Worm (Caenorhabditis elegans) whole organism, young adult: ENCODE measurements around the gene nhx-5.

Experiments used
- C06A6.2 ChIP-seq: fragments of 200-800 bp; sonication (Bioruptor generic); conservative IDR thresholded peaks from 2 replicates; pipeline ENCODE4 v1.3.6; 2022; ENCODE audit warnings: missing genetic modification characterization, missing compliant biosample characterization
- C17E4.6 ChIP-seq: fragments of 200-800 bp; sonication (Bioruptor generic); IDR thresholded peaks from 2 replicates; pipeline ENCODE4 v1.3.6; 2022; ENCODE audit warnings: missing genetic modification reagents, missing genetic modification characterization, missing compliant biosample characterization
- F23B12.7 ChIP-seq: sonication (generic microtip); optimal IDR thresholded peaks from 2 replicates; lab custom pipeline; 2017; ENCODE audit warnings: missing genetic modification characterization, mild to moderate bottlenecking, missing compliant biosample characterization, antibody characterized with exemption, moderate library complexity; ENCODE audit not compliant: insufficient read depth
- F39B2.1 ChIP-seq: fragments of 200-800 bp; sonication (Bioruptor generic); IDR thresholded peaks from 2 replicates; pipeline ENCODE4 v1.3.6; 2022; ENCODE audit warnings: missing genetic modification reagents, missing genetic modification characterization, missing compliant biosample characterization
- F49E8.2 ChIP-seq: sonication (generic microtip); optimal IDR thresholded peaks from 3 replicates; lab custom pipeline; 2017; ENCODE audit warnings: missing genetic modification characterization, mild to moderate bottlenecking, missing compliant biosample characterization, antibody characterized with exemption, moderate library complexity; ENCODE audit not compliant: insufficient read depth
- Y53G8AR.9 ChIP-seq: fragments of 200-800 bp; sonication (Bioruptor generic); conservative IDR thresholded peaks from 2 replicates; pipeline ENCODE4 v1.3.6; 2022; ENCODE audit warnings: missing genetic modification reagents, missing genetic modification characterization, missing compliant biosample characterization
- Y56A3A.18 ChIP-seq: fragments of 200-800 bp; sonication (Bioruptor generic); IDR thresholded peaks from 2 replicates; pipeline ENCODE4 v1.3.6; 2022; ENCODE audit warnings: missing genetic modification reagents, missing genetic modification characterization, missing compliant biosample characterization
- Y79H2A.3 ChIP-seq: fragments of 200-800 bp; sonication (Bioruptor generic); conservative IDR thresholded peaks from 2 replicates; pipeline ENCODE4 v1.3.6; 2022; ENCODE audit warnings: missing genetic modification reagents, missing genetic modification characterization, missing compliant biosample characterization
- Y95B8A.8 ChIP-seq: fragments of 200-800 bp; sonication (Bioruptor generic); IDR thresholded peaks from 2 replicates; pipeline ENCODE4 v1.3.6; 2022; ENCODE audit warnings: missing genetic modification reagents, missing genetic modification characterization, missing compliant biosample characterization
- ama-1 ChIP-seq, 3 experiments: fragments of 150-350 bp in 1 of 3; sonication (generic microtip) in 2 of 3; optimal IDR thresholded peaks; 2 replicates each; lab custom pipeline; 2014 to 2018; ENCODE audit warnings: missing biosample characterization in 2 of 3, missing genetic modification characterization in 2 of 3, missing genetic modification reagents in 2 of 3
- aptf-2 ChIP-seq: fragments of 200-800 bp; sonication (Bioruptor generic); conservative IDR thresholded peaks from 2 replicates; pipeline ENCODE4 v1.3.6; 2022; ENCODE audit warnings: missing genetic modification reagents, missing genetic modification characterization, missing compliant biosample characterization
- bed-1 ChIP-seq: fragments of 200-800 bp; sonication (Bioruptor generic); IDR thresholded peaks from 2 replicates; pipeline ENCODE4 v1.3.6; 2022; ENCODE audit warnings: missing genetic modification reagents, missing genetic modification characterization, missing compliant biosample characterization
- bed-2 ChIP-seq: fragments of 200-800 bp; sonication (Bioruptor generic); IDR thresholded peaks from 2 replicates; pipeline ENCODE4 v1.3.6; 2022; ENCODE audit warnings: missing genetic modification reagents, missing genetic modification characterization, missing compliant biosample characterization
- ceh-27 ChIP-seq: fragments of 200-800 bp; sonication (Bioruptor generic); optimal IDR thresholded peaks from 2 replicates; lab custom pipeline; 2018; ENCODE audit warnings: mild to moderate bottlenecking, missing genetic modification characterization, moderate library complexity, missing compliant biosample characterization
- ceh-79 ChIP-seq: sonication (generic microtip); optimal IDR thresholded peaks from 2 replicates; lab custom pipeline; 2017; ENCODE audit warnings: mild to moderate bottlenecking, missing genetic modification characterization, missing compliant biosample characterization
- dpl-1 ChIP-seq: fragments of 150-350 bp; optimal IDR thresholded peaks from 2 replicates; lab custom pipeline; 2014; ENCODE audit warnings: missing biosample characterization, missing genetic modification reagents, missing genetic modification characterization
- egrh-3 ChIP-seq: fragments of 200-800 bp; sonication (Bioruptor generic); IDR thresholded peaks from 2 replicates; pipeline ENCODE4 v1.3.6; 2022; ENCODE audit warnings: missing genetic modification reagents, missing genetic modification characterization, missing compliant biosample characterization
- gei-17 ChIP-seq: fragments of 200-800 bp; sonication (Bioruptor generic); optimal IDR thresholded peaks from 2 replicates; lab custom pipeline; 2018; ENCODE audit warnings: mild to moderate bottlenecking, missing genetic modification characterization, missing compliant biosample characterization
- hmg-20 ChIP-seq: fragments of 200-800 bp; sonication (Bioruptor generic); IDR thresholded peaks from 2 replicates; pipeline ENCODE4 v1.3.6; 2022; ENCODE audit warnings: missing genetic modification reagents, missing genetic modification characterization, missing compliant biosample characterization
- hsf-1 ChIP-seq: fragments of 200-800 bp; sonication (Bioruptor generic); IDR thresholded peaks from 2 replicates; pipeline ENCODE4 v1.3.6; 2022; ENCODE audit warnings: missing genetic modification reagents, missing genetic modification characterization, missing compliant biosample characterization
- lin-26 ChIP-seq: fragments of 200-800 bp; sonication (Bioruptor generic); IDR thresholded peaks from 2 replicates; pipeline ENCODE4 v1.3.6; 2022; ENCODE audit warnings: missing genetic modification reagents, missing genetic modification characterization, missing compliant biosample characterization
- madf-6 ChIP-seq: fragments of 200-800 bp; sonication (Bioruptor generic); IDR thresholded peaks from 2 replicates; pipeline ENCODE4 v1.3.6; 2022; ENCODE audit warnings: missing genetic modification reagents, missing genetic modification characterization, missing compliant biosample characterization
- mcd-1 ChIP-seq: fragments of 200-800 bp; sonication (Bioruptor generic); IDR thresholded peaks from 2 replicates; pipeline ENCODE4 v1.3.6; 2022; ENCODE audit warnings: missing genetic modification reagents, missing genetic modification characterization, missing compliant biosample characterization
- mes-4 ChIP-seq: sonication (generic microtip); optimal IDR thresholded peaks from 2 replicates; lab custom pipeline; 2016; ENCODE audit warnings: missing genotype, missing genetic modification characterization, missing compliant biosample characterization
- mxl-1 ChIP-seq: sonication (generic microtip); optimal IDR thresholded peaks from 2 replicates; lab custom pipeline; 2016; ENCODE audit warnings: missing genetic modification characterization, missing compliant biosample characterization
- pha-4 ChIP-seq: fragments of 150-350 bp; sonication (generic microtip); optimal IDR thresholded peaks from 2 replicates; lab custom pipeline; 2014; ENCODE audit warnings: missing biosample characterization, missing genetic modification reagents, missing genetic modification characterization
- repo-1 ChIP-seq: sonication (generic microtip); optimal IDR thresholded peaks from 2 replicates; lab custom pipeline; 2017; ENCODE audit warnings: mild to moderate bottlenecking, missing genetic modification characterization, missing compliant biosample characterization
- sdz-38 ChIP-seq: sonication (generic microtip); optimal IDR thresholded peaks from 2 replicates; lab custom pipeline; 2016; ENCODE audit warnings: missing genotype, missing genetic modification characterization, missing compliant biosample characterization
- tbx-9 ChIP-seq: sonication (generic microtip); optimal IDR thresholded peaks from 2 replicates; lab custom pipeline; 2016; ENCODE audit warnings: borderline replicate concordance, missing genetic modification characterization, inconsistent platforms, missing compliant biosample characterization
- unc-62 ChIP-seq: fragments of 150-350 bp; optimal IDR thresholded peaks from 2 replicates; lab custom pipeline; 2014; ENCODE audit warnings: missing biosample characterization, missing genetic modification reagents, missing genetic modification characterization
- zfh-2 ChIP-seq: fragments of 200-800 bp; sonication (Bioruptor generic); conservative IDR thresholded peaks from 2 replicates; pipeline ENCODE4 v1.3.6; 2022; ENCODE audit warnings: missing genetic modification reagents, missing genetic modification characterization, missing compliant biosample characterization
- ztf-22 ChIP-seq: fragments of 200-800 bp; sonication (Bioruptor generic); optimal IDR thresholded peaks from 2 replicates; lab custom pipeline; 2018; ENCODE audit warnings: mild to moderate bottlenecking, missing genetic modification characterization, moderate library complexity, missing compliant biosample characterization
- ztf-6 ChIP-seq: fragments of 200-800 bp; sonication (Bioruptor generic); IDR thresholded peaks from 2 replicates; pipeline ENCODE4 v1.3.6; 2022; ENCODE audit warnings: missing genetic modification reagents, missing genetic modification characterization, missing compliant biosample characterization

Gene nhx-5

DNA sequence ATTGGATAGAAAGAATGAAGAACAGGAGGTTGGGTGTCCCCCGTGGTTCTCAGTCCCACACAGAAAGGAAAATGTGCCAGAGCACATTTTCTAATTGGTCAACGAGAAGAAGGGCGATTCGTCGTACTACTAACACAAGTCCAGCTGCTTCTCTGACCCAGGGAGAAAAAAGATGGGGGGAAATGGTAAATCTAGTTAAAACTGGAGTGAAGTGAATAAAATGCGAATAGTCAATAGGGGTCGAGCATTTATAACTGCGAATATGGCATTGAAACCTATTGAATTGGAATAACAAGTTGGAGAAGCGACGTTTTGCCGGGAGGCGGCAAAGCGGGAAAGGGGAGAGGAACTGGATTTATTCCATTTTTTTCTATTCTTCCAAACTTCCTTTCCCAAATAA is 45.9 kb downstream of the nhx-5 start:
- TF ChIP-seq bed-1 (no peak), mcd-1 (GFP tag; lab: Robert Waterston, UW) (no peak), F23B12.7 (tag; lab: Kevin White, UChicago) (no peak), C06A6.2 (no peak), ceh-27 (no peak), ztf-6 (GFP tag; lab: Robert Waterston, UW) (no peak), hsf-1 (GFP tag; lab: Robert Waterston, UW) (no peak), Y56A3A.18 (no peak), lin-26 (GFP tag; lab: Robert Waterston, UW) (no peak), Y79H2A.3 (GFP tag; lab: Robert Waterston, UW) (no peak), madf-6 (GFP tag; lab: Robert Waterston, UW) (no peak), F39B2.1 (GFP tag; lab: Robert Waterston, UW) (no peak), ceh-79 (no peak), mxl-1 (tag; lab: Kevin White, UChicago) (no peak), aptf-2 (GFP tag; lab: Robert Waterston, UW) (no peak), tbx-9 (tag; lab: Kevin White, UChicago) (no peak), C17E4.6 (GFP tag; lab: Robert Waterston, UW) (no peak)
- TF ChIP-seq, all 124 proteins: peak for 0

DNA sequence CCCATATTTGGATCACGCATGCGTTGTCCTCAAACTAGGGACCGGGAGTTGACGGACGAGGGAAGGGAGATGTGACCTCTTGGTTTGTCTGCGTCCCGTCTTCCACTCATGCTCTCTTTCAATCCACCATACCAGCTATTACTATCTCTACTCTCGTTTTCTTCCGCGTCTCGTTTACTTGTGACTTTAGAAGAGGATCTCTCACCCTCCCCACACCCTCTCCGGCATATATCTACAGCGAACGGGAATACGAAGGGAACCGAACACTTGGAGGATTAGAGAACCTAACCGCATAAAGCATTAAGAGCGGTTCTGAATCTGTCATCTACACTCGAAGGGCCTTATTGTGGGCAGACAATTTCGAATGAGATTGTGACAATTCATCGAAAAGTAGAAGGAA is 46.4 kb downstream of the nhx-5 start:
- no peak for TF ChIP-seq repo-1 (tag; lab: Kevin White, UChicago)
- no peak for TF ChIP-seq ztf-22 (GFP tag; lab: Kevin White, UChicago)
- TF ChIP-seq F49E8.2 (tag; lab: Kevin White, UChicago) = no peak
- no peak for TF ChIP-seq bed-1
- TF ChIP-seq bed-2 (GFP tag; lab: Robert Waterston, UW) = no peak
- no peak for TF ChIP-seq ztf-6 (GFP tag; lab: Robert Waterston, UW)
- TF ChIP-seq Y95B8A.8 (GFP tag; lab: Robert Waterston, UW) = no peak
- no peak for TF ChIP-seq egrh-3 (GFP tag; lab: Robert Waterston, UW)
- no peak for TF ChIP-seq aptf-2 (GFP tag; lab: Robert Waterston, UW)
- TF ChIP-seq Y53G8AR.9 (GFP tag; lab: Robert Waterston, UW) = no peak
- no peak for TF ChIP-seq hmg-20 (GFP tag; lab: Robert Waterston, UW)
- no peak for TF ChIP-seq sdz-38 (tag; lab: Kevin White, UChicago)
- no peak for TF ChIP-seq pha-4 (tag; lab: Kevin White, UChicago)

DNA sequence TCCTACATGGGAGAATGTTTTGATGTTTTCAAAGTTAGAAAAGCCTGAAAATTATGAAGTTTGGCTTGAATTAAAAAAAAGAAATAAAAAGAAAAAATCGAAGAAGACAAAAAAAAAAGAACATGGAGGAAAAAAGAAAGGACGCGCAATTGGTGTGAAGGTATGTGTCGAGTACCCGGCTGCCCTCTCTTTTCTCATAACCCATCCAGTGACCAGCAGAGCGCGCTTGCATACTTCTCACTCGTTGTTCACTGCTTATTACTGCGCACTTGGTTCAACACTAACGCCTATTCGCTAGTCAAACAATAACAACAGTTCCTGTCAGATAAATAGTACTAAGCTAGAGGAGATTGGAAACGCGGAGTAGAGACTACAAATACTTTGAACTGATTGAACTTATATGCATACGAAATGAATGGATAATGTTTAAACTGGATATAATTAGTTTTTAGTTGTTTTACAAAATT is 47.4 kb downstream of the nhx-5 start, which contains the start of gene abl-1:
Gene abl-1, minus strand, starts transcription at position 51 of the 467 bp plus-strand sequence.
- TF ChIP-seq mes-4 (tag; lab: Kevin White, UChicago) (no peak), mcd-1 (GFP tag; lab: Robert Waterston, UW) (peak; percentile 73), dpl-1 (GFP tag; lab: Kevin White, UChicago) (no peak)

- TF ChIP-seq unc-62 (GFP tag; lab: Kevin White, UChicago) (no peak), zfh-2 (GFP tag; lab: Robert Waterston, UW) (no peak), ama-1 (optimal IDR thresholded peaks at IDR 0.05; lab: Kevin White, UChicago) (no peak), ama-1 (GFP tag; optimal IDR thresholded peaks at IDR 0.05; lab: Kevin White, UChicago) (no peak), gei-17 (GFP tag; lab: Kevin White, UChicago) (no peak)
- TF ChIP-seq, all 124 proteins: peak for 0
These were observed 51.7 kb downstream of the nhx-5 start, which contains the start of gene M79.2 for ce11 chrX:10628454-10628853. Gene M79.2, minus strand, starts transcription at chrX:10628807.
